Worm (Caenorhabditis elegans): Measurements from ENCODE around the gene F09E5.3.

F09E5.3 gene

ce11 chrII:5379614-5380077 lies 5.8 kb downstream of the F09E5.3 start, which contains the start of gene pkc-3 (continued):
- TF ChIP-seq nfya-2 (GFP tag; IDR thresholded peaks at IDR 0.05) (no peak), nhr-120 (GFP tag; IDR thresholded peaks at IDR 0.05) (no peak), hmg-1.2 (GFP tag; IDR thresholded peaks at IDR 0.05) (peak; percentile 59), snpc-1.1 (tag; optimal IDR thresholded peaks at IDR 0.05; ENCODE audit: insufficient read depth) (no peak), ztf-3 (GFP tag; optimal IDR thresholded peaks at IDR 0.05) (no peak), dpl-1 (GFP tag; optimal IDR thresholded peaks at IDR 0.05) (no peak), mes-4 (tag; optimal IDR thresholded peaks at IDR 0.05) (no peak), ekl-4 (GFP tag; IDR thresholded peaks at IDR 0.05) (peak; percentile 78), ceh-91 (GFP tag; IDR thresholded peaks at IDR 0.05) (no peak), F37B4.10 (GFP tag; IDR thresholded peaks at IDR 0.05) (0 out of 2 replicates have a peak, but pooled peaks have one; percentile 7), madf-3 (GFP tag; IDR thresholded peaks at IDR 0.05) (peak; percentile 72), tbp1 (GFP tag; optimal IDR thresholded peaks at IDR 0.05) (peak; percentile 60), sea-2 (GFP tag; IDR thresholded peaks at IDR 0.05) (no peak), nhr-80 (tag; optimal IDR thresholded peaks at IDR 0.05) (peak; percentile 97), die-1 (tag; optimal IDR thresholded peaks at IDR 0.05) (peak; percentile 55), C17E4.6 (GFP tag; IDR thresholded peaks at IDR 0.05) (no peak), atf-7 (tag; optimal IDR thresholded peaks at IDR 0.05) (peak; percentile 76), B0019.2 (GFP tag; conservative IDR thresholded peaks at IDR 0.05) (no peak), B0336.3 (GFP tag; IDR thresholded peaks at IDR 0.05) (peak; percentile 92), lin-54 (GFP tag; optimal IDR thresholded peaks at IDR 0.05) (peak; percentile 63), unc-130 (GFP tag; optimal IDR thresholded peaks at IDR 0.05) (peak; percentile 34), dox-1 (GFP tag; IDR thresholded peaks at IDR 0.05) (peak; percentile 91), athp-1 (tag; optimal IDR thresholded peaks at IDR 0.05) (peak; percentile 83), ceh-79 (tag; optimal IDR thresholded peaks at IDR 0.05) (no peak), xnd-1 (tag; optimal IDR thresholded peaks at IDR 0.05) (peak; percentile 32), nhr-90 (tag; optimal IDR thresholded peaks at IDR 0.05) (peak; percentile 70), akir-1 (GFP tag; optimal IDR thresholded peaks at IDR 0.05) (no peak), ets-4 (GFP tag; optimal IDR thresholded peaks at IDR 0.05) (peak; percentile 54), nfyb-1 (GFP tag; IDR thresholded peaks at IDR 0.05) (peak; percentile 72), tbx-9 (tag; optimal IDR thresholded peaks at IDR 0.05; ENCODE audit: borderline replicate concordance) (no peak), ceh-100 (GFP tag; IDR thresholded peaks at IDR 0.05) (peak; percentile 23; the same call in 1 of the 2 replicates), egrh-3 (GFP tag; IDR thresholded peaks at IDR 0.05) (peak; percentile 35; the same call in 1 of the 2 replicates), T07F8.4 (tag; optimal IDR thresholded peaks at IDR 0.05) (no peak), snpc-3.4 (tag; optimal IDR thresholded peaks at IDR 0.05) (peak; percentile 80), mel-28 (tag; optimal IDR thresholded peaks at IDR 0.05; ENCODE audit: borderline replicate concordance) (no peak), lag-1 (GFP tag; IDR thresholded peaks at IDR 0.05) (no peak), ama-1 (optimal IDR thresholded peaks at IDR 0.05) (peak; percentile 79), ama-1 (GFP tag; optimal IDR thresholded peaks at IDR 0.05) (no peak), zfh-2 (GFP tag; conservative IDR thresholded peaks at IDR 0.05) (peak; percentile 40; the same call in 1 of the 2 replicates), snpc-4 (GFP tag; optimal IDR thresholded peaks at IDR 0.05) (no peak), snpc-4 (tag; optimal IDR thresholded peaks at IDR 0.05) (peak; percentile 13 to 64 (median 54)), ceh-58 (GFP tag; IDR thresholded peaks at IDR 0.05) (no peak), fkh-3 (tag; optimal IDR thresholded peaks at IDR 0.05) (no peak), ZK185.1 (tag; optimal IDR thresholded peaks at IDR 0.05; ENCODE audit: poor library complexity, severe bottlenecking) (peak; percentile 47), rec-8 (tag; optimal IDR thresholded peaks at IDR 0.05) (no peak), unc-62 (GFP tag; optimal IDR thresholded peaks at IDR 0.05) (no peak), ztf-25 (GFP tag; IDR thresholded peaks at IDR 0.05) (no peak), F39B2.1 (GFP tag; IDR thresholded peaks at IDR 0.05) (0 out of 2 replicates have a peak, but pooled peaks have one; percentile 54), aptf-3 (GFP tag; IDR thresholded peaks at IDR 0.05) (no peak), efl-1 (GFP tag; optimal IDR thresholded peaks at IDR 0.05) (peak; percentile 63)

Data from whole organism, young adult.